Worm (Caenorhabditis elegans): ENCODE results near the gene Y57A10A.29.

ce11 chrII:12278602-12279001, 759 bp upstream of the Y57A10A.29 start:
- TF ChIP-seq flt-1 (GFP tag; IDR thresholded peaks at IDR 0.05) (no peak), tra-4 (tag; optimal IDR thresholded peaks at IDR 0.05) (no peak), pes-1 (GFP tag; IDR thresholded peaks at IDR 0.05) (no peak), ets-7 (tag; optimal IDR thresholded peaks at IDR 0.05) (no peak), sea-1 (GFP tag; conservative IDR thresholded peaks at IDR 0.05) (no peak), hmbx-1 (tag; optimal IDR thresholded peaks at IDR 0.05) (no peak), ama-1 (optimal IDR thresholded peaks at IDR 0.05) (no peak), F13C5.2 (tag; optimal IDR thresholded peaks at IDR 0.05) (no peak), aly-1 (tag; optimal IDR thresholded peaks at IDR 0.05) (no peak), hmg-4 (GFP tag; optimal IDR thresholded peaks at IDR 0.05) (peak; percentile 9)
